Fruit fly (Drosophila melanogaster) whole organism, embryonic: ENCODE results near the gene Vago.

Source experiments
- Ada2b ChIP-seq: fragments of 200-800 bp; sonication (Bioruptor generic); IDR thresholded peaks from 2 replicates; pipeline ENCODE4 v1.3.6; 2022; ENCODE audit warnings: missing biosample characterization, missing genetic modification characterization
- Adf1 ChIP-seq: fragments of 200-800 bp; sonication (Bioruptor generic); IDR thresholded peaks from 2 replicates; pipeline ENCODE4 v1.3.6; 2022; ENCODE audit warnings: missing biosample characterization, missing genetic modification characterization
- B-H1 ChIP-seq: fragments of 200-800 bp; sonication (Bioruptor generic); IDR thresholded peaks from 3 replicates; pipeline ENCODE4 v1.3.6; 2022; ENCODE audit warnings: missing biosample characterization, missing genetic modification characterization
- Blimp-1 ChIP-seq: fragments of 200-800 bp; sonication (Bioruptor generic); optimal IDR thresholded peaks from 3 replicates; lab custom pipeline; 2018; ENCODE audit warnings: missing biosample characterization, missing genetic modification characterization, mild to moderate bottlenecking, moderate library complexity, missing genetic modification reagents
- CG1024 ChIP-seq: fragments of 200-800 bp; sonication (Bioruptor generic); IDR thresholded peaks from 2 replicates; pipeline ENCODE4 v1.3.6; 2022; ENCODE audit warnings: missing biosample characterization, missing genetic modification characterization
- CG12236 ChIP-seq: fragments of 200-800 bp; sonication (Bioruptor generic); optimal IDR thresholded peaks from 2 replicates; lab custom pipeline; 2016; ENCODE audit warnings: missing biosample characterization, missing genetic modification characterization
- CG13624 ChIP-seq: fragments of 200-800 bp; sonication (Bioruptor generic); optimal IDR thresholded peaks from 2 replicates; lab custom pipeline; 2016; ENCODE audit warnings: missing biosample characterization, missing genetic modification characterization
- CG15011 ChIP-seq: fragments of 200-800 bp; sonication (Bioruptor generic); optimal IDR thresholded peaks from 3 replicates; lab custom pipeline; 2018; ENCODE audit warnings: missing biosample characterization, mild to moderate bottlenecking, missing genetic modification characterization
- CG1602 ChIP-seq: fragments of 200-800 bp; sonication (Bioruptor generic); optimal IDR thresholded peaks from 3 replicates; lab custom pipeline; 2016; ENCODE audit warnings: missing biosample characterization, missing genetic modification characterization
- CG16863 ChIP-seq: fragments of 200-800 bp; sonication (Bioruptor generic); optimal IDR thresholded peaks from 3 replicates; lab custom pipeline; 2016; ENCODE audit warnings: missing biosample characterization, missing genetic modification characterization
- CG18764 ChIP-seq: fragments of 200-800 bp; sonication (Bioruptor generic); optimal IDR thresholded peaks from 3 replicates; lab custom pipeline; 2016; ENCODE audit warnings: missing biosample characterization, missing genetic modification characterization
- CG2129 ChIP-seq: fragments of 200-800 bp; sonication (Bioruptor generic); IDR thresholded peaks from 2 replicates; pipeline ENCODE4 v1.3.6; 2022; ENCODE audit warnings: missing biosample characterization, missing genetic modification characterization; ENCODE audit not compliant: partially characterized antibody
- CG30403 ChIP-seq: fragments of 200-800 bp; sonication (Bioruptor generic); optimal IDR thresholded peaks from 3 replicates; lab custom pipeline; 2016; ENCODE audit warnings: missing biosample characterization, missing genetic modification characterization
- CG31365 ChIP-seq: fragments of 200-800 bp; sonication (Bioruptor generic); optimal IDR thresholded peaks from 2 replicates; lab custom pipeline; 2018; ENCODE audit warnings: missing biosample characterization, mild to moderate bottlenecking, missing genetic modification characterization
- CG3281 ChIP-seq: fragments of 200-800 bp; sonication (Bioruptor generic); optimal IDR thresholded peaks from 3 replicates; lab custom pipeline; 2017; ENCODE audit warnings: missing biosample characterization, mild to moderate bottlenecking, missing genetic modification characterization
- CG3407 ChIP-seq: fragments of 200-800 bp; sonication (Bioruptor generic); optimal IDR thresholded peaks from 2 replicates; lab custom pipeline; 2018; ENCODE audit warnings: missing biosample characterization, mild to moderate bottlenecking, missing genetic modification characterization
- CG9215 ChIP-seq: fragments of 200-800 bp; sonication (Bioruptor generic); IDR thresholded peaks from 2 replicates; pipeline ENCODE4 v1.3.6; 2022; ENCODE audit warnings: missing biosample characterization, missing genetic modification characterization
- Camta ChIP-seq: fragments of 200-800 bp; sonication (Bioruptor generic); optimal IDR thresholded peaks from 2 replicates; lab custom pipeline; 2016; ENCODE audit warnings: missing biosample characterization, missing genetic modification characterization
- D19A ChIP-seq: fragments of 200-800 bp; optimal IDR thresholded peaks from 3 replicates; lab custom pipeline; 2019; ENCODE audit warnings: missing biosample characterization, mild to moderate bottlenecking, missing genetic modification characterization, moderate library complexity
- Doc3 ChIP-seq: fragments of 200-800 bp; sonication (Bioruptor generic); IDR thresholded peaks from 3 replicates; pipeline ENCODE4 v1.3.6; 2022; ENCODE audit warnings: missing biosample characterization, missing genetic modification characterization; ENCODE audit not compliant: partially characterized antibody
- Dp ChIP-seq: fragments of 200-800 bp; sonication (Bioruptor generic); optimal IDR thresholded peaks from 2 replicates; lab custom pipeline; 2018; ENCODE audit warnings: missing biosample characterization, mild to moderate bottlenecking, missing genetic modification characterization, moderate library complexity
- Drgx ChIP-seq: fragments of 200-800 bp; sonication (Bioruptor generic); IDR thresholded peaks from 2 replicates; pipeline ENCODE4 v1.3.6; 2022; ENCODE audit warnings: missing biosample characterization, missing genetic modification characterization
- Gsc ChIP-seq: fragments of 200-800 bp; sonication (Bioruptor generic); IDR thresholded peaks from 2 replicates; pipeline ENCODE4 v1.3.6; 2022; ENCODE audit warnings: missing biosample characterization, missing genetic modification characterization
- Hey ChIP-seq: fragments of 200-800 bp; sonication (Bioruptor generic); optimal IDR thresholded peaks from 3 replicates; lab custom pipeline; 2018; ENCODE audit warnings: missing biosample characterization, mild to moderate bottlenecking, missing genetic modification characterization
- MESR4 ChIP-seq: fragments of 200-800 bp; sonication (Bioruptor generic); optimal IDR thresholded peaks from 2 replicates; lab custom pipeline; 2018; ENCODE audit warnings: missing biosample characterization, mild to moderate bottlenecking, missing genetic modification characterization, moderate library complexity
- Myb ChIP-seq: fragments of 200-800 bp; sonication (Bioruptor generic); optimal IDR thresholded peaks from 2 replicates; lab custom pipeline; 2016; ENCODE audit warnings: missing biosample characterization, missing genetic modification characterization
- Optix ChIP-seq: fragments of 200-800 bp; sonication (Bioruptor generic); IDR thresholded peaks from 3 replicates; pipeline ENCODE4 v1.3.6; 2022; ENCODE audit warnings: missing biosample characterization, missing genetic modification characterization
- Ptx1 ChIP-seq: fragments of 200-800 bp; sonication (Bioruptor generic); IDR thresholded peaks from 2 replicates; pipeline ENCODE4 v1.3.6; 2022; ENCODE audit warnings: missing biosample characterization, missing genetic modification characterization
- Spps ChIP-seq: fragments of 200-800 bp; sonication (Bioruptor generic); optimal IDR thresholded peaks from 2 replicates; lab custom pipeline; 2018; ENCODE audit warnings: missing biosample characterization, mild to moderate bottlenecking, missing genetic modification characterization
- TFAM ChIP-seq: fragments of 200-800 bp; sonication (Bioruptor generic); optimal IDR thresholded peaks from 2 replicates; lab custom pipeline; 2017; ENCODE audit warnings: missing biosample characterization, missing genetic modification characterization, inconsistent platforms
- Xrp1 ChIP-seq: fragments of 200-800 bp; sonication (Bioruptor generic); IDR thresholded peaks from 2 replicates; pipeline ENCODE4 v1.3.6; 2022; ENCODE audit warnings: missing biosample characterization, missing genetic modification characterization
- ap ChIP-seq: fragments of 200-800 bp; sonication (Bioruptor generic); IDR thresholded peaks from 2 replicates; pipeline ENCODE4 v1.3.6; 2022; ENCODE audit warnings: missing biosample characterization, missing genetic modification characterization
- bab2 ChIP-seq: fragments of 200-800 bp; sonication (Bioruptor generic); optimal IDR thresholded peaks from 2 replicates; lab custom pipeline; 2016; ENCODE audit warnings: missing biosample characterization, missing genetic modification characterization
- chn ChIP-seq: fragments of 200-800 bp; sonication (Bioruptor generic); optimal IDR thresholded peaks from 2 replicates; lab custom pipeline; 2016; ENCODE audit warnings: missing biosample characterization, missing genetic modification characterization
- croc ChIP-seq: fragments of 200-800 bp; sonication (Bioruptor generic); conservative IDR thresholded peaks from 3 replicates; pipeline ENCODE4 v1.3.6; 2022; ENCODE audit warnings: missing biosample characterization, missing genetic modification characterization
- ems ChIP-seq: fragments of 200-800 bp; sonication (Bioruptor generic); optimal IDR thresholded peaks from 3 replicates; lab custom pipeline; 2016; ENCODE audit warnings: missing biosample characterization, missing genetic modification characterization
- exex ChIP-seq: fragments of 200-800 bp; sonication (Bioruptor generic); optimal IDR thresholded peaks from 4 replicates; lab custom pipeline; 2018; ENCODE audit warnings: missing biosample characterization, mild to moderate bottlenecking, missing genetic modification characterization, moderate library complexity
- hbn ChIP-seq: fragments of 200-800 bp; sonication (Bioruptor generic); IDR thresholded peaks from 2 replicates; pipeline ENCODE4 v1.3.6; 2022; ENCODE audit warnings: missing biosample characterization, missing genetic modification characterization; ENCODE audit not compliant: partially characterized antibody
- inv ChIP-seq: fragments of 200-800 bp; sonication (Bioruptor generic); IDR thresholded peaks from 2 replicates; pipeline ENCODE4 v1.3.6; 2022; ENCODE audit warnings: missing biosample characterization, missing genetic modification characterization; ENCODE audit not compliant: partially characterized antibody
- klu ChIP-seq: fragments of 200-800 bp; sonication (Bioruptor generic); IDR thresholded peaks from 2 replicates; pipeline ENCODE4 v1.3.6; 2022; ENCODE audit warnings: missing biosample characterization, missing genetic modification characterization
- nerfin-1 ChIP-seq: fragments of 200-800 bp; sonication (Bioruptor generic); optimal IDR thresholded peaks from 3 replicates; lab custom pipeline; 2019; ENCODE audit warnings: missing biosample characterization, mild to moderate bottlenecking, missing genetic modification characterization, moderate library complexity
- pros ChIP-seq: fragments of 200-800 bp; sonication (Bioruptor generic); optimal IDR thresholded peaks from 3 replicates; lab custom pipeline; 2019; ENCODE audit warnings: missing biosample characterization, mild to moderate bottlenecking, missing genetic modification characterization, moderate library complexity
- pzg ChIP-seq: fragments of 200-800 bp; sonication (Bioruptor generic); optimal IDR thresholded peaks from 3 replicates; lab custom pipeline; 2018; ENCODE audit warnings: missing biosample characterization, mild to moderate bottlenecking, missing genetic modification characterization, moderate library complexity
- ranshi ChIP-seq: fragments of 200-800 bp; sonication (Bioruptor generic); IDR thresholded peaks from 2 replicates; pipeline ENCODE4 v1.3.6; 2022; ENCODE audit warnings: missing biosample characterization, missing genetic modification characterization
- row ChIP-seq: fragments of 200-800 bp; sonication (Bioruptor generic); IDR thresholded peaks from 3 replicates; pipeline ENCODE4 v1.3.6; 2022; ENCODE audit warnings: missing biosample characterization, missing genetic modification characterization
- schlank ChIP-seq: fragments of 200-800 bp; sonication (Bioruptor generic); optimal IDR thresholded peaks from 2 replicates; lab custom pipeline; 2018; ENCODE audit warnings: missing biosample characterization, mild to moderate bottlenecking, missing genetic modification characterization
- scrt ChIP-seq: fragments of 200-800 bp; sonication (Bioruptor generic); optimal IDR thresholded peaks from 2 replicates; lab custom pipeline; 2018; ENCODE audit warnings: missing biosample characterization, mild to moderate bottlenecking, missing genetic modification characterization, moderate library complexity
- seq ChIP-seq: fragments of 200-800 bp; sonication (Bioruptor generic); IDR thresholded peaks from 2 replicates; pipeline ENCODE4 v1.3.6; 2022; ENCODE audit warnings: missing biosample characterization, missing genetic modification characterization
- slou ChIP-seq: fragments of 200-800 bp; sonication (Bioruptor generic); optimal IDR thresholded peaks from 3 replicates; lab custom pipeline; 2016; ENCODE audit warnings: missing biosample characterization, missing genetic modification characterization
- tio ChIP-seq: fragments of 200-800 bp; sonication (Bioruptor generic); optimal IDR thresholded peaks from 2 replicates; lab custom pipeline; 2017; ENCODE audit warnings: missing biosample characterization, missing genetic modification characterization, inconsistent platforms
- ttk ChIP-seq: fragments of 200-800 bp; sonication (Bioruptor generic); IDR thresholded peaks from 2 replicates; pipeline ENCODE4 v2.1.2; 2022; ENCODE audit warnings: missing biosample characterization, missing genetic modification characterization

Gene Vago

DNA sequence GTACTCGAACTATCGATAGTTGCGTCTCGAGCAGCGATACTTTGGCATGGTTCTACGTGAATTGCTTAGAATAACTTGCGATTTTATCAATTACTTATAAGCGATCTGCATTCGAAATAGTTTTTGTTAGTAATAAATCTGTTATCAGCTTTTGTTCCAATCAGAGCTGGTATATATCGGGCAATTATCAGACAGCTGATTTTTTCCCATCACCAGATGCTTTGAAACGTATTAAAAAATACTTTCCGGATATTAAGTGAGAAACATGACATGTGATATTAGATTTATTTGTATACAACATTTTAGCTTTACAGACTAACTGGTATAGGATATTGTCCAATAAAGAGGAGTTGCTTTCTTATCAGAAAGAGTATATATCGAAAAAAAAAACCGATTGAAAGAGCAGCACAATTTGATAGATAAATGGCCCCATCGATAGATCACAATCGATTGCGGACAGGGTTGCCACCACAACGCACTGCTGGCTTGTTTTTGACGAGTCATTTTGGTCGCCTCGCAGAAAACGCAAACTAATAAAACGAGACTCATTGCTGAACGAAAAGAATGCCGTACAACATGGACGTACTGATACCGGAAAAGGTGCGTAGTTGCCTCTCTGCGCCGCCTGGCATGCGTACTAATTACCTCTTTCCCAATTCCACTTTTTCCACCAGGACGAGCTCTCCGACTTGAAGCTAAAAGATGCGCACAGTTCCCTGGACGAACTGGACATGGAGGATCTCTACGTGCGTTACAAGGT is 35.8 kb downstream of the Vago start, which contains the start of gene Rpt3 (continued):
- TF ChIP-seq ap (no peak), CG9215 (no peak), CG30403 (GFP tag; lab: Kevin White, UChicago) (peak; percentile 39), slou (GFP tag; lab: Kevin White, UChicago) (no peak), Dp (GFP tag; lab: Kevin White, UChicago) (peak; percentile 15), Drgx (GFP tag; lab: Robert Waterston, UW) (no peak), Gsc (GFP tag; lab: Robert Waterston, UW) (no peak), B-H1 (GFP tag; lab: Robert Waterston, UW) (no peak), CG12236 (GFP tag; lab: Kevin White, UChicago) (no peak), CG18764 (no peak), pros (GFP tag; lab: Kevin White, UChicago) (no peak), CG1024 (no peak), Doc3 (GFP tag; lab: Robert Waterston, UW) (peak; percentile 75), CG3407 (GFP tag; lab: Kevin White, UChicago) (no peak), exex (tag; lab: Kevin White, UChicago) (no peak), klu (no peak), inv (GFP tag; lab: Robert Waterston, UW) (peak; percentile 74; the same call in 1 of the 2 replicates), Ptx1 (GFP tag; lab: Robert Waterston, UW) (no peak), Ada2b (GFP tag; lab: Robert Waterston, UW) (no peak), ttk (GFP tag; lab: Robert Waterston, UW) (no peak), ems (GFP tag; lab: Kevin White, UChicago) (no peak), TFAM (GFP tag; lab: Kevin White, UChicago) (no peak), nerfin-1 (tag; lab: Kevin White, UChicago) (no peak), CG16863 (peak; percentile 59), ranshi (GFP tag; lab: Robert Waterston, UW) (no peak), hbn (GFP tag; lab: Robert Waterston, UW) (peak; percentile 63), Hey (no peak), row (GFP tag; lab: Robert Waterston, UW) (peak; percentile 55; the same call in 2 of the 3 replicates), pzg (GFP tag; lab: Kevin White, UChicago) (peak; percentile 36), schlank (tag; lab: Kevin White, UChicago) (no peak), Spps (tag; lab: Kevin White, UChicago) (no peak), chn (GFP tag; lab: Kevin White, UChicago) (no peak), tio (GFP tag; lab: Kevin White, UChicago) (no peak), Blimp-1 (GFP tag; lab: Kevin White, UChicago) (no peak), D19A (tag; lab: Kevin White, UChicago) (no peak), CG13624 (GFP tag; lab: Kevin White, UChicago) (no peak), CG15011 (GFP tag; lab: Kevin White, UChicago) (no peak), Myb (peak; percentile 37), CG2129 (0 out of 2 replicates have a peak, but pooled peaks have one; percentile 53), scrt (GFP tag; lab: Kevin White, UChicago) (no peak), Xrp1 (no peak), Adf1 (no peak), croc (GFP tag; lab: Robert Waterston, UW) (no peak), Optix (GFP tag; lab: Robert Waterston, UW) (no peak), MESR4 (peak; percentile 78), CG31365 (tag; lab: Kevin White, UChicago) (no peak), Camta (GFP tag; lab: Kevin White, UChicago) (no peak), CG1602 (no peak), CG3281 (GFP tag; lab: Kevin White, UChicago) (no peak), bab2 (GFP tag; lab: Kevin White, UChicago) (no peak), seq (no peak)
